Worm (Caenorhabditis elegans): ENCODE data around the gene cpg-4.

ce11 chrV:5982722-5983121 is 13.5 kb upstream of the cpg-4 start:
- no peak for TF ChIP-seq dpl-1 (GFP tag; optimal IDR thresholded peaks at IDR 0.05)
- TF ChIP-seq jun-1 (tag; optimal IDR thresholded peaks at IDR 0.05), result no peak
- no peak for TF ChIP-seq lin-13 (GFP tag; optimal IDR thresholded peaks at IDR 0.05)
- TF ChIP-seq nhr-10 (tag; optimal IDR thresholded peaks at IDR 0.05), result no peak
- TF ChIP-seq dmd-6 (GFP tag; IDR thresholded peaks at IDR 0.05), result no peak
- peak; percentile 34 for TF ChIP-seq aha-1 (tag)
